Worm (Caenorhabditis elegans): ENCODE measurements around the gene F25G6.8.
"Not testable (repeated sequence)": the region's sequence is repeated elsewhere in the genome, so short reads cannot be mapped to it uniquely, and the experiment has no call there.

Gene F25G6.8

ce11 chrV:8586920-8587319 lies 21.9 kb upstream of the F25G6.8 start:
- TF ChIP-seq snpc-4 (tag; optimal IDR thresholded peaks at IDR 0.05): no peak
- TF ChIP-seq blmp-1 (tag; optimal IDR thresholded peaks at IDR 0.05): peak; percentile 11
- TF ChIP-seq tlp-1 (tag; optimal IDR thresholded peaks at IDR 0.05): no peak

ce11 chrV:8586472-8586871 lies 21.5 kb upstream of the F25G6.8 start:
- TF ChIP-seq efl-1 (optimal IDR thresholded peaks at IDR 0.05): no peak
- peak in 1 of 2 experiments; percentile 90 for TF ChIP-seq efl-1 (GFP tag; optimal IDR thresholded peaks at IDR 0.05 in 1 of 2)
- TF ChIP-seq jun-1 (tag; optimal IDR thresholded peaks at IDR 0.05): no peak
- TF ChIP-seq xbp-1 (tag; optimal IDR thresholded peaks at IDR 0.05): no peak
- TF ChIP-seq F16B12.6 (tag; optimal IDR thresholded peaks at IDR 0.05): no peak

ce11 chrV:8580961-8581360 lies 16.0 kb upstream of the F25G6.8 start, which contains the start of gene C10B5.1:
Gene C10B5.1, plus strand, starts transcription at chrV:8581261.
- no peak for TF ChIP-seq egl-27 (tag; optimal IDR thresholded peaks at IDR 0.05)
- no peak for TF ChIP-seq sox-4 (tag; optimal IDR thresholded peaks at IDR 0.05)

ce11 chrV:8574762-8575161 lies 9.8 kb upstream of the F25G6.8 start, which contains the start of gene F25G6.1:
Gene F25G6.1, plus strand, starts transcription at chrV:8575062.
- not testable (repeated sequence) for TF ChIP-seq ets-5 (GFP tag; IDR thresholded peaks at IDR 0.05); C16A3.4 (tag; optimal IDR thresholded peaks at IDR 0.05); efl-3 (GFP tag; optimal IDR thresholded peaks at IDR 0.05)

ce11 chrV:8569841-8570361 lies 4.9 kb upstream of the F25G6.8 start, which contains the start of the genes F25G6.9 and symk-1:
Gene F25G6.9, minus strand, starts transcription at chrV:8570000.
Gene symk-1, plus strand, starts transcription at chrV:8570311.
- TF ChIP-seq tbx-2 (tag; optimal IDR thresholded peaks at IDR 0.05) (peak; percentile 81), rnt-1 (tag; optimal IDR thresholded peaks at IDR 0.05) (peak; percentile 86), nhr-28 (tag; optimal IDR thresholded peaks at IDR 0.05) (no peak), unc-30 (tag; optimal IDR thresholded peaks at IDR 0.05) (no peak), sptf-1 (tag; optimal IDR thresholded peaks at IDR 0.05) (no peak), F16B12.6 (tag; optimal IDR thresholded peaks at IDR 0.05) (peak; percentile 3), fkh-4 (tag; optimal IDR thresholded peaks at IDR 0.05; ENCODE audit: borderline replicate concordance) (no peak), nhr-12 (tag; optimal IDR thresholded peaks at IDR 0.05) (no peak), pag-3 (tag; optimal IDR thresholded peaks at IDR 0.05; ENCODE audit: borderline replicate concordance, insufficient read depth) (no peak), nhr-77 (tag; optimal IDR thresholded peaks at IDR 0.05) (no peak), sup-37 (GFP tag; optimal IDR thresholded peaks at IDR 0.05) (peak; percentile 41), nhr-76 (tag; optimal IDR thresholded peaks at IDR 0.05) (no peak), pqm-1 (tag; optimal IDR thresholded peaks at IDR 0.05) (no peak), aly-2 (tag; optimal IDR thresholded peaks at IDR 0.05) (peak; percentile 56), xbp-1 (tag; optimal IDR thresholded peaks at IDR 0.05) (peak; percentile 76), hlh-4 (tag; optimal IDR thresholded peaks at IDR 0.05) (no peak), lin-13 (GFP tag; optimal IDR thresholded peaks at IDR 0.05) (peak; percentile 41), nhr-237 (tag; optimal IDR thresholded peaks at IDR 0.05) (no peak), ets-5 (GFP tag; IDR thresholded peaks at IDR 0.05) (no peak), nhr-19 (GFP tag; conservative IDR thresholded peaks at IDR 0.05) (peak; percentile 82), C16A3.4 (tag; optimal IDR thresholded peaks at IDR 0.05) (peak; percentile 10), ces-1 (GFP tag; optimal IDR thresholded peaks at IDR 0.05) (no peak), nhr-84 (tag; optimal IDR thresholded peaks at IDR 0.05) (no peak), mab-9 (GFP tag; IDR thresholded peaks at IDR 0.05) (no peak), efl-1 (optimal IDR thresholded peaks at IDR 0.05) (peak; percentile 64 to 77), efl-1 (GFP tag; optimal IDR thresholded peaks at IDR 0.05 in 1 of 2) (peak; percentile 73 to 97), hpl-2 (GFP tag; optimal IDR thresholded peaks at IDR 0.05) (peak; percentile 44), ceh-88 (GFP tag; IDR thresholded peaks at IDR 0.05) (no peak), nhr-85 (tag) (peak; percentile 86), efl-3 (GFP tag; optimal IDR thresholded peaks at IDR 0.05) (no peak), alr-1 (tag; optimal IDR thresholded peaks at IDR 0.05; ENCODE audit: borderline replicate concordance) (no peak), skn-1 (tag; optimal IDR thresholded peaks at IDR 0.05) (peak; percentile 52), snpc-4 (tag; optimal IDR thresholded peaks at IDR 0.05) (peak; percentile 75), blmp-1 (tag; optimal IDR thresholded peaks at IDR 0.05) (no peak), fkh-10 (GFP tag; optimal IDR thresholded peaks at IDR 0.05) (no peak), mef-2 (tag; optimal IDR thresholded peaks at IDR 0.05) (no peak), elt-2 (tag; optimal IDR thresholded peaks at IDR 0.05) (peak; percentile 12), vab-15 (tag; optimal IDR thresholded peaks at IDR 0.05) (no peak), hlh-17 (GFP tag; optimal IDR thresholded peaks at IDR 0.05; ENCODE audit: borderline replicate concordance) (no peak), ceh-82 (tag; optimal IDR thresholded peaks at IDR 0.05) (peak; percentile 58 to 74 (median 69))

All from whole organism, L1 larva.